Worm (Caenorhabditis elegans) whole organism, late embryonic: Measurements from ENCODE around the gene F10E7.11.
A peak's percentile ranks its signal among the peaks of the same experiment; 100 is the strongest.

Experiments used
- C38D4.7 ChIP-seq: fragments of 200-800 bp; sonication (Bioruptor generic); optimal IDR thresholded peaks from 2 replicates; lab custom pipeline; 2018; ENCODE audit warnings: mild to moderate bottlenecking, missing genetic modification characterization, moderate library complexity, missing compliant biosample characterization
- F13H6.1 ChIP-seq: sonication (generic microtip); optimal IDR thresholded peaks from 2 replicates; lab custom pipeline; 2016; ENCODE audit warnings: missing genetic modification characterization, missing compliant biosample characterization
- T23F11.4 ChIP-seq: fragments of 200-800 bp; sonication (Bioruptor generic); optimal IDR thresholded peaks from 2 replicates; lab custom pipeline; 2018; ENCODE audit warnings: mild to moderate bottlenecking, missing genetic modification characterization, missing compliant biosample characterization
- Y22D7AL.16 ChIP-seq: sonication (generic microtip); optimal IDR thresholded peaks from 2 replicates; lab custom pipeline; 2016; ENCODE audit warnings: missing genetic modification characterization, missing compliant biosample characterization
- ama-1 ChIP-seq: fragments of 150-350 bp; optimal IDR thresholded peaks from 2 replicates; lab custom pipeline; 2014
- ceh-14 ChIP-seq: sonication (generic microtip); optimal IDR thresholded peaks from 2 replicates; lab custom pipeline; 2016; ENCODE audit warnings: missing genotype, missing genetic modification characterization, missing compliant biosample characterization
- ceh-18 ChIP-seq: sonication (generic microtip); optimal IDR thresholded peaks from 2 replicates; lab custom pipeline; 2016; ENCODE audit warnings: missing genetic modification characterization, missing compliant biosample characterization
- ceh-2 ChIP-seq: sonication (generic microtip); optimal IDR thresholded peaks from 2 replicates; lab custom pipeline; 2016; ENCODE audit warnings: missing genotype, missing genetic modification characterization, missing compliant biosample characterization
- ceh-24 ChIP-seq: sonication (generic microtip); optimal IDR thresholded peaks from 2 replicates; lab custom pipeline; 2016; ENCODE audit warnings: mild to moderate bottlenecking, missing genetic modification characterization, missing compliant biosample characterization
- ceh-30 ChIP-seq: fragments of 150-350 bp; optimal IDR thresholded peaks from 2 replicates; lab custom pipeline; 2014; ENCODE audit warnings: missing biosample characterization, missing genetic modification characterization
- ceh-31 ChIP-seq: sonication (generic microtip); optimal IDR thresholded peaks from 2 replicates; lab custom pipeline; 2016; ENCODE audit warnings: missing genetic modification characterization, missing compliant biosample characterization
- ceh-45 ChIP-seq: fragments of 200-800 bp; sonication (Bioruptor generic); IDR thresholded peaks from 2 replicates; pipeline ENCODE4 v1.3.6; 2022; ENCODE audit warnings: missing genetic modification reagents, missing genetic modification characterization, missing compliant biosample characterization
- ceh-48 ChIP-seq: sonication (generic microtip); optimal IDR thresholded peaks from 2 replicates; lab custom pipeline; 2016; ENCODE audit warnings: missing genetic modification characterization, inconsistent platforms, missing compliant biosample characterization
- ceh-9 ChIP-seq: sonication (generic microtip); optimal IDR thresholded peaks from 2 replicates; lab custom pipeline; 2016; ENCODE audit warnings: mild to moderate bottlenecking, missing genetic modification characterization, inconsistent platforms, missing compliant biosample characterization
- elt-2 ChIP-seq: sonication (generic microtip); optimal IDR thresholded peaks from 2 replicates; lab custom pipeline; 2016; ENCODE audit warnings: missing genetic modification reagents, missing genetic modification characterization, missing compliant biosample characterization
- elt-4 ChIP-seq: sonication (generic microtip); optimal IDR thresholded peaks from 2 replicates; lab custom pipeline; 2016; ENCODE audit warnings: missing genetic modification characterization, missing compliant biosample characterization
- eyg-1 ChIP-seq: sonication (generic microtip); optimal IDR thresholded peaks from 2 replicates; lab custom pipeline; 2016; ENCODE audit warnings: missing genotype, missing genetic modification characterization, missing compliant biosample characterization
- fax-1 ChIP-seq: sonication (generic microtip); optimal IDR thresholded peaks from 2 replicates; lab custom pipeline; 2016; ENCODE audit warnings: missing genotype, missing genetic modification characterization, missing compliant biosample characterization
- fkh-10 ChIP-seq: fragments of 150-350 bp; optimal IDR thresholded peaks from 2 replicates; lab custom pipeline; 2014; ENCODE audit warnings: missing biosample characterization, missing genetic modification reagents, missing genetic modification characterization
- fkh-6 ChIP-seq: sonication (generic microtip); optimal IDR thresholded peaks from 2 replicates; lab custom pipeline; 2016; ENCODE audit warnings: missing genetic modification characterization, missing compliant biosample characterization
- gmeb-2 ChIP-seq: sonication (generic microtip); optimal IDR thresholded peaks from 2 replicates; lab custom pipeline; 2016; ENCODE audit warnings: missing genetic modification characterization, inconsistent platforms, missing compliant biosample characterization
- hlh-15 ChIP-seq: sonication (generic microtip); optimal IDR thresholded peaks from 2 replicates; lab custom pipeline; 2016; ENCODE audit warnings: missing genetic modification characterization, missing compliant biosample characterization
- hlh-8 ChIP-seq: sonication (generic microtip); optimal IDR thresholded peaks from 2 replicates; lab custom pipeline; 2016; ENCODE audit warnings: missing genotype, missing genetic modification characterization, missing compliant biosample characterization
- lim-6 ChIP-seq: sonication (generic microtip); optimal IDR thresholded peaks from 2 replicates; lab custom pipeline; 2016; ENCODE audit warnings: missing genetic modification characterization, missing compliant biosample characterization
- lin-11 ChIP-seq: fragments of 200-800 bp; sonication (Bioruptor generic); optimal IDR thresholded peaks from 2 replicates; lab custom pipeline; 2018; ENCODE audit warnings: mild to moderate bottlenecking, missing genetic modification characterization, missing compliant biosample characterization
- madf-2 ChIP-seq: sonication (generic microtip); optimal IDR thresholded peaks from 2 replicates; lab custom pipeline; 2017; ENCODE audit warnings: missing genetic modification characterization, missing compliant biosample characterization
- mec-3 ChIP-seq: sonication (generic microtip); optimal IDR thresholded peaks from 2 replicates; lab custom pipeline; 2016; ENCODE audit warnings: borderline replicate concordance, missing genetic modification characterization, missing compliant biosample characterization
- nfya-1 ChIP-seq: sonication (generic microtip); optimal IDR thresholded peaks from 2 replicates; lab custom pipeline; 2017; ENCODE audit warnings: missing genetic modification characterization, mild to moderate bottlenecking, missing compliant biosample characterization, antibody characterized with exemption, moderate library complexity
- nhr-11 ChIP-seq: fragments of 150-350 bp; optimal IDR thresholded peaks from 2 replicates; lab custom pipeline; 2014; ENCODE audit warnings: missing biosample characterization, missing genetic modification characterization
- nhr-232 ChIP-seq: sonication (generic microtip); optimal IDR thresholded peaks from 2 replicates; lab custom pipeline; 2016; ENCODE audit warnings: missing genetic modification characterization, missing compliant biosample characterization
- npax-4 ChIP-seq: sonication (generic microtip); optimal IDR thresholded peaks from 2 replicates; lab custom pipeline; 2016; ENCODE audit warnings: missing genetic modification characterization, missing compliant biosample characterization
- odd-2 ChIP-seq: sonication (generic microtip); optimal IDR thresholded peaks from 2 replicates; lab custom pipeline; 2017; ENCODE audit warnings: antibody characterized with exemption, mild to moderate bottlenecking, missing genetic modification characterization, missing compliant biosample characterization
- pag-3 ChIP-seq: sonication (generic microtip); optimal IDR thresholded peaks from 2 replicates; lab custom pipeline; 2016; ENCODE audit warnings: missing compliant biosample characterization, missing genetic modification characterization, borderline replicate concordance
- pat-9 ChIP-seq: fragments of 200-800 bp; sonication (Bioruptor generic); optimal IDR thresholded peaks from 2 replicates; lab custom pipeline; 2018; ENCODE audit warnings: mild to moderate bottlenecking, missing genetic modification characterization, moderate library complexity, missing compliant biosample characterization
- pha-2 ChIP-seq: sonication (generic microtip); optimal IDR thresholded peaks from 2 replicates; lab custom pipeline; 2017; ENCODE audit warnings: mild to moderate bottlenecking, missing genetic modification characterization, missing compliant biosample characterization
- pha-4 ChIP-seq: fragments of 150-350 bp; optimal IDR thresholded peaks from 2 replicates; lab custom pipeline; 2018; ENCODE audit warnings: missing biosample characterization, missing genetic modification reagents, missing genetic modification characterization
- pqm-1 ChIP-seq: sonication (generic microtip); optimal IDR thresholded peaks from 2 replicates; lab custom pipeline; 2016; ENCODE audit warnings: missing genetic modification characterization, missing compliant biosample characterization
- pros-1 ChIP-seq: fragments of 150-350 bp; optimal IDR thresholded peaks from 2 replicates; lab custom pipeline; 2014; ENCODE audit warnings: missing biosample characterization, missing genetic modification reagents, missing genetic modification characterization
- ref-2 ChIP-seq: sonication (generic microtip); optimal IDR thresholded peaks from 2 replicates; lab custom pipeline; 2016; ENCODE audit warnings: missing genetic modification characterization, missing compliant biosample characterization
- rnt-1 ChIP-seq: sonication (generic microtip); optimal IDR thresholded peaks from 2 replicates; lab custom pipeline; 2016; ENCODE audit warnings: missing genetic modification characterization, missing compliant biosample characterization
- syd-9 ChIP-seq: sonication (generic microtip); optimal IDR thresholded peaks from 2 replicates; lab custom pipeline; 2016; ENCODE audit warnings: mild to moderate bottlenecking, missing genetic modification characterization, moderate library complexity, missing compliant biosample characterization
- tbx-7 ChIP-seq: sonication (generic microtip); optimal IDR thresholded peaks from 2 replicates; lab custom pipeline; 2016; ENCODE audit warnings: missing genotype, missing genetic modification characterization, missing compliant biosample characterization
- unc-42 ChIP-seq: sonication (generic microtip); optimal IDR thresholded peaks from 2 replicates; lab custom pipeline; 2016; ENCODE audit warnings: missing genotype, missing genetic modification characterization, missing compliant biosample characterization
- unc-86 ChIP-seq: sonication (generic microtip); optimal IDR thresholded peaks from 2 replicates; lab custom pipeline; 2016; ENCODE audit warnings: missing genetic modification characterization, missing compliant biosample characterization
- zip-5 ChIP-seq: sonication (generic microtip); optimal IDR thresholded peaks from 2 replicates; lab custom pipeline; 2016; ENCODE audit warnings: missing genetic modification characterization, missing compliant biosample characterization

Gene F10E7.11

DNA sequence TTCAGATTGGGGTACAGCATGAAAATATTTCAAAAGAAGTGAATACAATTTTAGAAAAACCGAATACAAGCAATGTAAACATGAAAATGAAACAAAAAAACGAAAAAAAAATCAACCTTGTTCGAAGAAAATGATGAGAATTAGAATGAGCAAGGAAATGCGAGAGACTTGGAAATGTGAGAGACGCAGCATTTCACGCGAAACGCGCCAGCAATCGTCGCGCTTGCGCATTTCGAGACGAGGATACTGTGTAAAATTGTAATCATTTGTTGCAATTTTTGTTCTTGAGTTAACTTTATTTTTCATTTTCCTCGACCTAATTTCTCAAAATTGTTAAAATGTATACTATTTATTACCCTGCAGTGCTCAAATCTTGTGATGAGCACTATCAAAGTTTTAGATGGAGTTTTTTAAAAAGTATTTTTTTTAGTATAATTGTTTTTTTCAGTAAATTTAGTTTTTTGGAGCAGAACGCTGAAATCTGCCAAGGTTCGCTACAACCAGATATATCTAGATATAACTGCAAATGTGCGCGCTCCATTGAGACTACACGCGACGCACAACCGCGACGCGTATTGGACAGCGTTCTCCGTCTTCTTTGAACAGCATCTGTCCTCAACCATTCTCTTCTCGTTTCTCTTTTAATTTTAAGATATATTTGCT is 29.4 kb upstream of the F10E7.11 start, which contains the start of gene fust-1 (continued):
- TF ChIP-seq fax-1 (tag; lab: Kevin White, UChicago) (peak; percentile 40), ref-2 (peak; percentile 73), pqm-1 (tag; lab: Kevin White, UChicago) (no peak), C38D4.7 (GFP tag; lab: Kevin White, UChicago) (peak; percentile 20), Y22D7AL.16 (tag; lab: Kevin White, UChicago) (peak; percentile 47), hlh-15 (tag; lab: Kevin White, UChicago) (no peak), nfya-1 (peak; percentile 86), pag-3 (tag; lab: Kevin White, UChicago) (no peak), fkh-6 (tag; lab: Kevin White, UChicago) (peak; percentile 23), syd-9 (tag; lab: Kevin White, UChicago) (peak; percentile 55), tbx-7 (peak; percentile 22), nhr-232 (tag; lab: Kevin White, UChicago) (peak; percentile 20), pros-1 (peak; percentile 60), ceh-24 (tag; lab: Kevin White, UChicago) (no peak), odd-2 (tag; lab: Kevin White, UChicago) (no peak), ama-1 (lab: Kevin White, UChicago) (no peak), nhr-11 (tag; lab: Kevin White, UChicago) (no peak), eyg-1 (tag; lab: Kevin White, UChicago) (no peak), npax-4 (tag; lab: Kevin White, UChicago) (peak; percentile 10), elt-4 (tag; lab: Kevin White, UChicago) (no peak), ceh-18 (tag; lab: Kevin White, UChicago) (peak; percentile 78), ceh-30 (peak; percentile 34), zip-5 (tag; lab: Kevin White, UChicago) (peak; percentile 23), lin-11 (tag; lab: Kevin White, UChicago) (peak; percentile 30), unc-42 (peak; percentile 75), gmeb-2 (tag; lab: Kevin White, UChicago) (peak; percentile 69), hlh-8 (tag; lab: Kevin White, UChicago) (peak; percentile 58), pat-9 (tag; lab: Kevin White, UChicago) (peak; percentile 67), rnt-1 (tag; lab: Kevin White, UChicago) (peak; percentile 76), fkh-10 (GFP tag; lab: Kevin White, UChicago) (no peak), lim-6 (no peak), ceh-9 (tag; lab: Kevin White, UChicago) (no peak), T23F11.4 (GFP tag; lab: Kevin White, UChicago) (peak; percentile 55), madf-2 (tag; lab: Kevin White, UChicago) (peak; percentile 74), pha-4 (no peak), pha-2 (no peak), mec-3 (no peak), ceh-2 (tag; lab: Kevin White, UChicago) (peak; percentile 62)
- TF ChIP-seq, all 69 proteins: peak for 49

DNA sequence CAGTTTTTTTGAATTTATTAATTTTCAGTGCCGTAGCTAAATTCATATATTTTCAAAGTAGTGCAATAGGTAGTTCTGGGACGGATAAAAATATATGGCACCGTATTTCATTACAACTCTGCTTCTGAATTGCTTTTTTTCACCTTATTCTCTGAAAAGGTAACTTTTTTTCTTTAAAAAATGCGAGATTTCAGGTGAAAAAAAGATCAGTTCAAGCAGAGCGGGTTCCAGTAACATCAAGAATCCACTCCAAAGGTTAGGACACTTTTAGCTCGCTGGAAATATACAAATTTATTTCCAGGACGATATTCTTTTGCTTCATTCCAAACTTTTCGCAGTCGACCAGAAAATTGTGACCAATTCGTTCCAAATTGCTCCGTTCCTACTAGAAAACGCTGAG is 25.4 kb upstream of the F10E7.11 start, which contains the start of gene T07F8.1:
Gene T07F8.1 (plus strand): TSS at position 301 of the 400 bp plus-strand sequence.
- TF ChIP-seq T23F11.4 (GFP tag; lab: Kevin White, UChicago) (no peak), ceh-48 (no peak), ceh-30 (no peak), ceh-14 (no peak), pros-1 (no peak), pha-2 (no peak)

DNA sequence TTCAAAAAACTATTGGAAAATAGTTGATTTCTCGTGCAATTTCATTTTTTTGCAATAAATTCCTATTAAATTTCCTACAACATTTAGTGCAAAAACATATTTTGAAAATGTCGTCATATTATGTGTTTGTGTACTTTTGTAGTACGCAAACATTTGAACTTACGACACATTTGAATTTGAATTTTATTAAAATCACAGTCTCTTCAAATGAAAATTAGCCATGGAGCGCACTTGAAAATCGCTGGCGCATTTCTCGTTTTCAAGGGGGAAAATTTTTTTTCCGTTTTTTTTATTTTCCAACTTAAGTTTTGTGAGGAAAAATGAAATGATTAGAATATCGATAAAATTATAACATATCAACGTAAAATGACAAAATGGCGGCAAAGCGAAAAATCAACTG is 24.9 kb upstream of the F10E7.11 start:
- TF ChIP-seq unc-86 (tag; lab: Kevin White, UChicago): no peak
- TF ChIP-seq lim-6: no peak
- TF ChIP-seq rnt-1 (tag; lab: Kevin White, UChicago): no peak
- no peak for TF ChIP-seq odd-2 (tag; lab: Kevin White, UChicago)
- TF ChIP-seq ceh-45: no peak
- no peak for TF ChIP-seq elt-2 (tag; lab: Kevin White, UChicago)
- TF ChIP-seq C38D4.7 (GFP tag; lab: Kevin White, UChicago): no peak
- TF ChIP-seq F13H6.1 (tag; lab: Kevin White, UChicago): no peak
- no peak for TF ChIP-seq pros-1
- no peak for TF ChIP-seq pha-2
- no peak for TF ChIP-seq ceh-31 (tag; lab: Kevin White, UChicago)
- TF ChIP-seq, all 69 proteins: peak for 0
